Fruit fly (Drosophila melanogaster) whole organism, embryonic: Measurements from ENCODE around the gene CG8206.

ENCODE experiments used
- BEAF-32 ChIP-seq: fragments of 200-800 bp; sonication (Bioruptor generic); optimal IDR thresholded peaks from 3 replicates; lab custom pipeline; 2017; ENCODE audit warnings: missing biosample characterization, missing genetic modification characterization, mild to moderate bottlenecking, moderate library complexity, missing genetic modification reagents
- CG10147 ChIP-seq: fragments of 200-800 bp; sonication (Bioruptor generic); optimal IDR thresholded peaks from 2 replicates; lab custom pipeline; 2019; ENCODE audit warnings: missing biosample characterization, mild to moderate bottlenecking, missing genetic modification characterization, moderate library complexity
- CG10267 ChIP-seq: fragments of 200-800 bp; sonication (Bioruptor generic); optimal IDR thresholded peaks from 2 replicates; lab custom pipeline; 2018; ENCODE audit warnings: missing biosample characterization, mild to moderate bottlenecking, missing genetic modification characterization, moderate library complexity
- CG11695 ChIP-seq: fragments of 200-800 bp; sonication (Bioruptor generic); IDR thresholded peaks from 3 replicates; pipeline ENCODE4 v1.3.6; 2022; ENCODE audit warnings: missing biosample characterization, missing genetic modification characterization
- CG12659 ChIP-seq: fragments of 200-800 bp; sonication (Bioruptor generic); optimal IDR thresholded peaks from 3 replicates; lab custom pipeline; 2017; ENCODE audit warnings: mild to moderate bottlenecking, missing biosample characterization, missing genetic modification reagents, missing genetic modification characterization
- CG14710 ChIP-seq: fragments of 200-800 bp; sonication (Bioruptor generic); optimal IDR thresholded peaks from 3 replicates; lab custom pipeline; 2019; ENCODE audit warnings: missing biosample characterization, mild to moderate bottlenecking, missing genetic modification characterization, moderate library complexity
- CG15479 ChIP-seq: fragments of 200-800 bp; sonication (Bioruptor generic); optimal IDR thresholded peaks from 3 replicates; lab custom pipeline; 2019; ENCODE audit warnings: missing biosample characterization, mild to moderate bottlenecking, missing genetic modification characterization, moderate library complexity
- CG15601 ChIP-seq: fragments of 200-800 bp; sonication (Bioruptor generic); optimal IDR thresholded peaks from 3 replicates; lab custom pipeline; 2019; ENCODE audit warnings: missing biosample characterization, mild to moderate bottlenecking, missing genetic modification characterization, moderate library complexity
- CG17361 ChIP-seq: fragments of 200-800 bp; sonication (Bioruptor generic); IDR thresholded peaks from 3 replicates; pipeline ENCODE4 v1.3.6; 2022; ENCODE audit warnings: missing biosample characterization, missing genetic modification characterization
- CG2116 ChIP-seq: fragments of 200-800 bp; sonication (Bioruptor generic); optimal IDR thresholded peaks from 3 replicates; lab custom pipeline; 2018; ENCODE audit warnings: missing biosample characterization, mild to moderate bottlenecking, missing genetic modification characterization
- CG30020 ChIP-seq: fragments of 200-800 bp; optimal IDR thresholded peaks from 2 replicates; lab custom pipeline; 2019; ENCODE audit warnings: missing biosample characterization, mild to moderate bottlenecking, missing genetic modification characterization, moderate library complexity
- CG31365 ChIP-seq: fragments of 200-800 bp; sonication (Bioruptor generic); optimal IDR thresholded peaks from 2 replicates; lab custom pipeline; 2018; ENCODE audit warnings: missing biosample characterization, mild to moderate bottlenecking, missing genetic modification characterization
- CG31441 ChIP-seq: fragments of 200-800 bp; sonication (Bioruptor generic); IDR thresholded peaks from 2 replicates; pipeline ENCODE4 v1.3.6; 2022; ENCODE audit warnings: missing biosample characterization, missing genetic modification characterization
- CG3995 ChIP-seq: fragments of 200-800 bp; sonication (Bioruptor generic); optimal IDR thresholded peaks from 3 replicates; lab custom pipeline; 2016; ENCODE audit warnings: missing biosample characterization, missing genetic modification characterization
- CG4282 ChIP-seq: fragments of 200-800 bp; sonication (Bioruptor generic); optimal IDR thresholded peaks from 2 replicates; lab custom pipeline; 2016; ENCODE audit warnings: missing biosample characterization, missing genetic modification characterization
- CG4617 ChIP-seq: fragments of 200-800 bp; sonication (Bioruptor generic); optimal IDR thresholded peaks from 3 replicates; lab custom pipeline; 2016; ENCODE audit warnings: missing biosample characterization, missing genetic modification characterization, borderline replicate concordance
- CG6813 ChIP-seq: fragments of 200-800 bp; sonication (Bioruptor generic); optimal IDR thresholded peaks from 2 replicates; lab custom pipeline; 2017; ENCODE audit warnings: missing biosample characterization, missing genetic modification characterization, mild to moderate bottlenecking, moderate library complexity, missing genetic modification reagents
- CG7987 ChIP-seq: fragments of 200-800 bp; sonication (Bioruptor generic); optimal IDR thresholded peaks from 2 replicates; lab custom pipeline; 2018; ENCODE audit warnings: missing biosample characterization, mild to moderate bottlenecking, missing genetic modification characterization, moderate library complexity
- CG9727 ChIP-seq: fragments of 200-800 bp; sonication (Bioruptor generic); optimal IDR thresholded peaks from 3 replicates; lab custom pipeline; 2017; ENCODE audit warnings: missing biosample characterization, mild to moderate bottlenecking, missing genetic modification characterization
- CG9797 ChIP-seq: fragments of 200-800 bp; sonication (Bioruptor generic); optimal IDR thresholded peaks from 3 replicates; lab custom pipeline; 2018; ENCODE audit warnings: missing biosample characterization, mild to moderate bottlenecking, missing genetic modification characterization
- CG9817 ChIP-seq: fragments of 200-800 bp; sonication (Bioruptor generic); optimal IDR thresholded peaks from 2 replicates; lab custom pipeline; 2018; ENCODE audit warnings: missing biosample characterization, mild to moderate bottlenecking, missing genetic modification characterization, moderate library complexity
- CkIIα-i1 ChIP-seq: fragments of 200-800 bp; sonication (Bioruptor generic); IDR thresholded peaks from 2 replicates; pipeline ENCODE4 v1.3.6; 2022; ENCODE audit warnings: missing biosample characterization, missing genetic modification characterization
- Dp ChIP-seq: fragments of 200-800 bp; sonication (Bioruptor generic); optimal IDR thresholded peaks from 2 replicates; lab custom pipeline; 2018; ENCODE audit warnings: missing biosample characterization, mild to moderate bottlenecking, missing genetic modification characterization, moderate library complexity
- Drgx ChIP-seq: fragments of 200-800 bp; sonication (Bioruptor generic); IDR thresholded peaks from 2 replicates; pipeline ENCODE4 v1.3.6; 2022; ENCODE audit warnings: missing biosample characterization, missing genetic modification characterization
- HmgZ ChIP-seq: fragments of 200-800 bp; sonication (Bioruptor generic); optimal IDR thresholded peaks from 2 replicates; lab custom pipeline; 2018; ENCODE audit warnings: missing biosample characterization, mild to moderate bottlenecking, missing genetic modification characterization
- Hr51 ChIP-seq, 2 experiments: fragments of 200-800 bp; sonication (Bioruptor generic); optimal IDR thresholded peaks; 2 replicates in 1 of 2; 3 replicates in 1 of 2; lab custom pipeline; 2016 to 2018; ENCODE audit warnings: missing biosample characterization in 2 of 2, missing genetic modification characterization in 2 of 2, mild to moderate bottlenecking in 1 of 2, moderate library complexity in 1 of 2
- MESR4 ChIP-seq: fragments of 200-800 bp; sonication (Bioruptor generic); optimal IDR thresholded peaks from 2 replicates; lab custom pipeline; 2018; ENCODE audit warnings: missing biosample characterization, mild to moderate bottlenecking, missing genetic modification characterization, moderate library complexity
- Max ChIP-seq: fragments of 200-800 bp; sonication (Bioruptor generic); optimal IDR thresholded peaks from 2 replicates; lab custom pipeline; 2016; ENCODE audit warnings: missing biosample characterization, mild to moderate bottlenecking, missing genetic modification characterization
- Sin3A ChIP-seq: fragments of >200 bp; optimal IDR thresholded peaks from 2 replicates; lab custom pipeline; 2018
- Six4 ChIP-seq: fragments of 200-800 bp; sonication (Bioruptor generic); optimal IDR thresholded peaks from 2 replicates; lab custom pipeline; 2016; ENCODE audit warnings: missing biosample characterization, missing genetic modification characterization
- Trl ChIP-seq, 3 experiments: fragments of >200 bp in 2 of 3; fragments of 200-800 bp in 1 of 3; sonication (Bioruptor generic) in 1 of 3; optimal IDR thresholded peaks; 2 replicates in 1 of 3; 3 replicates in 2 of 3; lab custom pipeline; 2016 to 2017; ENCODE audit warnings: missing biosample characterization in 1 of 3, missing genetic modification characterization in 1 of 3
- amos ChIP-seq: fragments of 200-800 bp; sonication (Bioruptor generic); IDR thresholded peaks from 2 replicates; pipeline ENCODE4 v1.3.6; 2022; ENCODE audit warnings: missing biosample characterization, missing genetic modification characterization; ENCODE audit not compliant: partially characterized antibody
- chinmo ChIP-seq: fragments of 200-800 bp; sonication (Bioruptor generic); IDR thresholded peaks from 4 replicates; pipeline ENCODE4 v1.3.6; 2022; ENCODE audit warnings: missing biosample characterization, missing genetic modification characterization; ENCODE audit not compliant: partially characterized antibody
- dm ChIP-seq: fragments of 200-800 bp; sonication (Bioruptor generic); optimal IDR thresholded peaks from 3 replicates; lab custom pipeline; 2016; ENCODE audit warnings: missing biosample characterization, missing genetic modification characterization
- gcm2 ChIP-seq: fragments of 200-800 bp; sonication (Bioruptor generic); optimal IDR thresholded peaks from 2 replicates; lab custom pipeline; 2016; ENCODE audit warnings: missing biosample characterization, missing genetic modification characterization
- gfzf ChIP-seq: fragments of 200-800 bp; sonication (Bioruptor generic); optimal IDR thresholded peaks from 2 replicates; lab custom pipeline; 2016; ENCODE audit warnings: missing biosample characterization, mild to moderate bottlenecking, missing genetic modification characterization, moderate library complexity
- grn ChIP-seq: fragments of 200-800 bp; sonication (Bioruptor generic); optimal IDR thresholded peaks from 3 replicates; lab custom pipeline; 2017; ENCODE audit warnings: missing biosample characterization, missing genetic modification characterization
- gro ChIP-seq: fragments of 200-800 bp; sonication (Bioruptor generic); optimal IDR thresholded peaks from 2 replicates; lab custom pipeline; 2016; ENCODE audit warnings: missing biosample characterization, missing genetic modification characterization
- hbn ChIP-seq: fragments of 200-800 bp; sonication (Bioruptor generic); IDR thresholded peaks from 2 replicates; pipeline ENCODE4 v1.3.6; 2022; ENCODE audit warnings: missing biosample characterization, missing genetic modification characterization; ENCODE audit not compliant: partially characterized antibody
- lab ChIP-seq: fragments of 200-800 bp; sonication (Bioruptor generic); optimal IDR thresholded peaks from 3 replicates; lab custom pipeline; 2017; ENCODE audit warnings: missing biosample characterization, missing genetic modification characterization, mild to moderate bottlenecking, moderate library complexity, missing genetic modification reagents
- row ChIP-seq: fragments of 200-800 bp; sonication (Bioruptor generic); IDR thresholded peaks from 3 replicates; pipeline ENCODE4 v1.3.6; 2022; ENCODE audit warnings: missing biosample characterization, missing genetic modification characterization
- run ChIP-seq: fragments of 200-800 bp; sonication (Bioruptor generic); optimal IDR thresholded peaks from 3 replicates; lab custom pipeline; 2018; ENCODE audit warnings: missing biosample characterization, mild to moderate bottlenecking, missing genetic modification characterization
- sens-2 ChIP-seq: fragments of 200-800 bp; sonication (Bioruptor generic); IDR thresholded peaks from 2 replicates; pipeline ENCODE4 v1.3.6; 2022; ENCODE audit warnings: missing biosample characterization, missing genetic modification characterization
- stwl ChIP-seq: fragments of 200-800 bp; sonication (Bioruptor generic); optimal IDR thresholded peaks from 3 replicates; lab custom pipeline; 2018; ENCODE audit warnings: missing biosample characterization, mild to moderate bottlenecking, missing genetic modification characterization, moderate library complexity

The CG8206 gene

DNA sequence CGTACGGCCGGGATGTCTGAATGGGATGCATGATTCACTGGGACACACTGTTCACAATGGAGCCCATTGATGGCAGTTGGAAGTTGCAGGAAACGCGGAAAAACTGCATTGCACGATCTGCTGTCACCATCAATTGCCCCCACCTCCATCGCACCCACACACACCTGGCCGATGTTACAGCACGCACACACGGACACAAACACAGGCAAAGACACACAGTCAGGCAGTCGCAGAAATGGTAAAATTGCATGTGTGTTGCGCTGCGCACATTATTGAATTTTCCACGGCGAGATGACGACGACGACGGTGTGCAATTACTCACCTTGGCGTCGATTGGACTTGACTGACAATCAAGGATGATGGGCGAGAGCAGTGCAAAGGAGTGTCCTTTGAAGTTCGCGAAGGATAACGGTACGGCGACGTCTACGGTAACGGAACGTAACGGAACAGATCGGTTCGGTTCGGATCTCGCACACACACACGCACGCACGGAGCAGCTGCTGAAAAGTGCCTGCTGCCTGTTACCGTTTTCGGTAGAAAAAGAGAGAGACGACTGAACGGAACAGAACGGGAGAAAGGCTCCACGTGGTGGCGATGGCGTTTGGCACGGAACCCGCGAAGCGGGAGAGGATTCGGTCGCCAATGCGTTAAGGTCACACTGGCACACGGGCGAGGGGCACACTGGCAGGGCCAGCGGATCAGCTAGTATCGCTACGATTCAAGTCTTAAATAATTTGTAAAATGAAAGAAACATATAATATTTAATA, 28.9 kb upstream of the CG8206 start, which contains the start of the genes CG9281 and CG15601 (continued):
- no peak for TF ChIP-seq CG6813 (GFP tag; lab: Kevin White, UChicago)
- no peak for TF ChIP-seq CG31365 (tag; lab: Kevin White, UChicago)
- no peak for TF ChIP-seq run

DNA sequence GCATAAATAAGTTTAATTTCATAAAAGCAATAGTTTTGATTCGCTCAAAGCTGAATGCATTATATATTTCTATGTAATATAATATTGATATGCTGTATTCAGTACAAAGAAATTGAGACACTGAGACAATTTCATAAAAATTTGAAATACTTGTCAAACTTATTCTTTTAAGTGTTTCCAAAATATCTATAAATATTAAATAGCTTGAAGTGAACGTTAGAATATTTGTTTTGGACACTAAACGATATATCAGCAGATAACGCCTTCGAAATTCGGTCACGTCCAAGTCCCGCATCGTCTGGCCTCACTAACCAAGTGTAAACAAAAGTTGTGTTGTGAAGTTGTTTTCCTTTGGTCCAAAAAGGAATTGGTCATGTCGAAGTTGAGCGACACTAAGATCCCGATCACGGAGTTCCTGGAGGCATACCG, 28.3 kb upstream of the CG8206 start:
- TF ChIP-seq CG17361 (GFP tag; lab: Robert Waterston, UW): peak; percentile 23; the same call in 1 of the 3 replicates
- peak; percentile 72 for TF ChIP-seq CG14710 (tag; lab: Kevin White, UChicago)
- TF ChIP-seq CG9797 (GFP tag; lab: Kevin White, UChicago): peak; percentile 42
- peak; percentile 61 for TF ChIP-seq gfzf (GFP tag; lab: Kevin White, UChicago)
- peak; percentile 72 for TF ChIP-seq BEAF-32 (GFP tag; lab: Kevin White, UChicago)
- no peak for TF ChIP-seq Trl (optimal IDR thresholded peaks at IDR 0.05; lab: Kevin White, UChicago)
- no peak for TF ChIP-seq Trl (GFP tag; optimal IDR thresholded peaks at IDR 0.05; lab: Kevin White, UChicago)
- peak; percentile 13 for TF ChIP-seq CG4617 (GFP tag; lab: Kevin White, UChicago)
- peak; percentile 3 for TF ChIP-seq Dp (GFP tag; lab: Kevin White, UChicago)
- no peak for TF ChIP-seq CG15479 (GFP tag; lab: Kevin White, UChicago)
- TF ChIP-seq CG2116 (GFP tag; lab: Kevin White, UChicago): peak; percentile 18
- no peak for TF ChIP-seq CG9817
- peak; percentile 20; the same call in 1 of the 3 replicates for TF ChIP-seq row (GFP tag; lab: Robert Waterston, UW)
- TF ChIP-seq CG10267: peak; percentile 7
- peak; percentile 5 for TF ChIP-seq CG9727 (GFP tag; lab: Kevin White, UChicago)
- no peak for TF ChIP-seq grn (GFP tag; lab: Kevin White, UChicago)
- TF ChIP-seq gcm2 (GFP tag; lab: Kevin White, UChicago): no peak
- peak; percentile 20 for TF ChIP-seq CG30020
- no peak for TF ChIP-seq HmgZ (tag; lab: Kevin White, UChicago)
- no peak for TF ChIP-seq CG4282
- peak; percentile 7 for TF ChIP-seq CG15601 (tag; lab: Kevin White, UChicago)
- peak; percentile 21 for TF ChIP-seq Sin3A (lab: Kevin White, UChicago)
- 0 out of 2 replicates have a peak, but pooled peaks have one; percentile 8 for TF ChIP-seq amos (GFP tag; lab: Robert Waterston, UW)
- TF ChIP-seq Max (GFP tag; lab: Kevin White, UChicago): peak; percentile 4
- TF ChIP-seq CG3995 (GFP tag; lab: Kevin White, UChicago): peak; percentile 85

DNA sequence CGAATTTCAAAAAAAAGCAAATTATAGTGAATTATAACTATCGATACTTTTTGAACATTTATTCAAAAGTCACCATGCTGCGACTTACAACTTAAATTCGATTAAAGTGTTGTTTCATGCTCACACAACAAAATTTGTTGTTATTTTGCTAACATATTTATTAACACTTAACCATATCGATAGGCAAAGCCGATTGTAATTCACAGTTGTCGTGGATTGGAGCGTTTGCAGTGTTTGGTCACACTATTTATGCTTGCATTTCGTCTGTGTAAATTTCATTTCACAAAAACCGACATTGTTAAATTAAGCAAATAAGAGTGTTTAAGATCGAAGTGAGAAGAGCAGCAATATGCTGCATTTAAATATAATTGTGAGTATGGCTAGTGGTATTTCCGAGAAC, 26.6 kb upstream of the CG8206 start, which contains the start of gene HUWE1:
Gene HUWE1, plus strand, starts transcription at position 220 of the 400 bp plus-strand sequence.
- TF ChIP-seq sens-2 (GFP tag; lab: Robert Waterston, UW): no peak
- TF ChIP-seq hbn (GFP tag; lab: Robert Waterston, UW): peak; percentile 69; the same call in 1 of the 2 replicates
- TF ChIP-seq CG7987: peak; percentile 27
- peak; percentile 87 for TF ChIP-seq stwl (tag; lab: Kevin White, UChicago)
- TF ChIP-seq amos (GFP tag; lab: Robert Waterston, UW): peak; percentile 84
- TF ChIP-seq Hr51 (GFP tag; optimal IDR thresholded peaks at IDR 0.05; lab: Kevin White, UChicago): no peak
- peak; percentile 63 for TF ChIP-seq dm (GFP tag; lab: Kevin White, UChicago)
- peak; percentile 88; the same call in 3 of the 4 replicates for TF ChIP-seq chinmo (GFP tag; lab: Robert Waterston, UW)
- TF ChIP-seq lab (GFP tag; lab: Kevin White, UChicago): no peak
- peak; percentile 28 for TF ChIP-seq gro (GFP tag; lab: Kevin White, UChicago)
- peak; percentile 82 for TF ChIP-seq MESR4 (GFP tag; lab: Kevin White, UChicago)
- TF ChIP-seq CG9797 (GFP tag; lab: Kevin White, UChicago): peak; percentile 66
- TF ChIP-seq Drgx (GFP tag; lab: Robert Waterston, UW): no peak
- TF ChIP-seq CG11695 (GFP tag; lab: Robert Waterston, UW): no peak
- no peak for TF ChIP-seq CG10147 (GFP tag; lab: Kevin White, UChicago)
- no peak for TF ChIP-seq CG31441
- no peak for TF ChIP-seq CG6813 (GFP tag; lab: Kevin White, UChicago)
- TF ChIP-seq CkIIα-i1 (GFP tag; lab: Robert Waterston, UW): no peak
- TF ChIP-seq Six4 (GFP tag; lab: Kevin White, UChicago): no peak
- peak; percentile 73 for TF ChIP-seq CG12659
